Worm (Caenorhabditis elegans): Measurements from ENCODE around the gene col-117.

Gene col-117

ce11 chrIV:8825997-8826605, 2.1 kb upstream of the col-117 start (continued):
- TF ChIP-seq aha-1 (tag), result peak; percentile 97
- no peak for TF ChIP-seq pqm-1 (tag; optimal IDR thresholded peaks at IDR 0.05)
- no peak for TF ChIP-seq dmd-6 (GFP tag; IDR thresholded peaks at IDR 0.05)
- no peak for TF ChIP-seq dmd-8 (GFP tag; IDR thresholded peaks at IDR 0.05)
- TF ChIP-seq mep-1 (tag; optimal IDR thresholded peaks at IDR 0.05), result peak; percentile 46
- peak; percentile 4 for TF ChIP-seq nhr-237 (tag; optimal IDR thresholded peaks at IDR 0.05)
- TF ChIP-seq cey-2 (tag; optimal IDR thresholded peaks at IDR 0.05; ENCODE audit: borderline replicate concordance, insufficient read depth), result no peak
- TF ChIP-seq nhr-102 (tag; optimal IDR thresholded peaks at IDR 0.05), result no peak
- TF ChIP-seq T20F7.1 (GFP tag; optimal IDR thresholded peaks at IDR 0.05), result no peak
- no peak for TF ChIP-seq gei-8 (GFP tag; optimal IDR thresholded peaks at IDR 0.05)

DNA sequence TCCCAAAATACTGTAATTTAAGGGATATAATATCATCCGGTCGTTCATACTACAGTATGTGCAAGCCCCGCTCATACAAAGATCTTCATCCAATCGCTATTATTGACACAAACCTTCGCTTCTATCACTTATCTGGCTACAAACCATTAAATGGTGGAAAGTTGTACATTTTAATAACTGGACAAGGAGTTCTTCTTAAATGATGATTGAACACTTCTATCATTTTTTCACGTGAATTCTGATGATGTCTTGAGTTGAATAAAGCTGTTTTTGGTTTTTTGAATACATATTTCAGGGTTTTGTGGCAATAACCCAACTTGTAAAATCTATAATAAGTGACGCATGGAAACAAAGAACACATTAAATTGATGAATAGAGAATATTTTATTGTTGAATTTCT, 1.4 kb downstream of the col-117 start:
- TF ChIP-seq T26A8.4 (GFP tag; IDR thresholded peaks at IDR 0.05) (peak; percentile 88), ama-1 (optimal IDR thresholded peaks at IDR 0.05) (peak; percentile 43), nhr-237 (tag; optimal IDR thresholded peaks at IDR 0.05) (peak; percentile 40), nhr-28 (tag; optimal IDR thresholded peaks at IDR 0.05) (peak; percentile 12), mep-1 (tag; optimal IDR thresholded peaks at IDR 0.05) (peak; percentile 7), dve-1 (tag; optimal IDR thresholded peaks at IDR 0.05; ENCODE audit: insufficient read depth) (no peak), nhr-10 (tag; optimal IDR thresholded peaks at IDR 0.05) (peak; percentile 53), spr-3 (GFP tag; optimal IDR thresholded peaks at IDR 0.05) (no peak), Y105C5A.15 (GFP tag; IDR thresholded peaks at IDR 0.05) (0 out of 2 replicates have a peak, but pooled peaks have one; percentile 31), ceh-82 (tag; optimal IDR thresholded peaks at IDR 0.05) (no peak)

DNA sequence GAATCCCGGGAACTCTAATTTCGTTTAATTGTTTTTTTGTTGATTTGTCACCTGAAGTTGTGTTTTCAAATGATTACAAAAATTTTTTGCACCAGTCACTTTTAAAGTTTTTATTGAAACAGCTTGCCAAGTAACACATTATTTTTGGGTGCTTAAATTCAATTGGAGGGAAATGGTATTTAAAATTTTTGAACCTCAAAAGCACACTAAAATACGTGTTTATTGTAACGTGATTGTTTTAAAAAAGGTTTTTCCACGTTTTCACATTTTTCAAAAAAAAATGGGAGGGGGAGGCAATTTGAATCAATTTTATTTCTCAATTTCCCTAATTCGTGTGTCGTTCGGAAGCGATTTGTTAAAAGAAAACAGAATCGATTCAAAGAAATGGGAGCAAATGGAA, 2.8 kb downstream of the col-117 start, which contains the start of gene T28C6.5:
T28C6.5 (plus strand) TSS at position 301 of the 400 bp plus-strand sequence.
- TF ChIP-seq php-3 (GFP tag; IDR thresholded peaks at IDR 0.05) (no peak), nhr-77 (tag; optimal IDR thresholded peaks at IDR 0.05) (no peak), set-16 (GFP tag; IDR thresholded peaks at IDR 0.05) (no peak), tag-97 (GFP tag; IDR thresholded peaks at IDR 0.05) (no peak), nhr-42 (GFP tag; IDR thresholded peaks at IDR 0.05) (no peak), F37D6.2 (tag; optimal IDR thresholded peaks at IDR 0.05) (no peak), nhr-10 (tag; optimal IDR thresholded peaks at IDR 0.05) (no peak), fkh-10 (GFP tag; optimal IDR thresholded peaks at IDR 0.05) (no peak), daf-19 (GFP tag; conservative IDR thresholded peaks at IDR 0.05) (no peak), attf-4 (tag; optimal IDR thresholded peaks at IDR 0.05) (no peak), unc-130 (GFP tag; optimal IDR thresholded peaks at IDR 0.05) (no peak), vab-7 (GFP tag; IDR thresholded peaks at IDR 0.05) (no peak), nhr-237 (tag; optimal IDR thresholded peaks at IDR 0.05) (no peak), R02D3.7 (tag; optimal IDR thresholded peaks at IDR 0.05) (no peak), tra-1 (GFP tag; IDR thresholded peaks at IDR 0.05) (no peak)

- TF ChIP-seq snpc-1.2 (GFP tag; IDR thresholded peaks at IDR 0.05) (no peak), fos-1 (tag; optimal IDR thresholded peaks at IDR 0.05) (no peak), daf-12 (tag; optimal IDR thresholded peaks at IDR 0.05) (no peak), sdz-12 (GFP tag; optimal IDR thresholded peaks at IDR 0.05) (no peak), pqm-1 (tag; optimal IDR thresholded peaks at IDR 0.05) (no peak), zag-1 (tag; optimal IDR thresholded peaks at IDR 0.05) (no peak), ceh-32 (tag; optimal IDR thresholded peaks at IDR 0.05; ENCODE audit: poor library complexity) (no peak), php-3 (GFP tag; IDR thresholded peaks at IDR 0.05) (no peak), ZK337.2 (GFP tag; IDR thresholded peaks at IDR 0.05) (no peak), ztf-11 (tag; optimal IDR thresholded peaks at IDR 0.05) (no peak), ama-1 (optimal IDR thresholded peaks at IDR 0.05) (no peak), D1046.2 (GFP tag; IDR thresholded peaks at IDR 0.05) (no peak), mxl-3 (GFP tag; optimal IDR thresholded peaks at IDR 0.05) (no peak), Y5F2A.4 (GFP tag; optimal IDR thresholded peaks at IDR 0.05) (no peak), lsy-2 (tag; optimal IDR thresholded peaks at IDR 0.05) (no peak)
Observed at ce11 chrIV:8820041-8820440, 4.0 kb downstream of the col-117 start, which contains the start of gene T28C6.3. T28C6.3 (plus strand) TSS chrIV:8820341.
